Worm (Caenorhabditis elegans): ENCODE data around the gene ttll-11.
A peak's percentile ranks its signal among the peaks of the same experiment; 100 is the strongest.

DNA sequence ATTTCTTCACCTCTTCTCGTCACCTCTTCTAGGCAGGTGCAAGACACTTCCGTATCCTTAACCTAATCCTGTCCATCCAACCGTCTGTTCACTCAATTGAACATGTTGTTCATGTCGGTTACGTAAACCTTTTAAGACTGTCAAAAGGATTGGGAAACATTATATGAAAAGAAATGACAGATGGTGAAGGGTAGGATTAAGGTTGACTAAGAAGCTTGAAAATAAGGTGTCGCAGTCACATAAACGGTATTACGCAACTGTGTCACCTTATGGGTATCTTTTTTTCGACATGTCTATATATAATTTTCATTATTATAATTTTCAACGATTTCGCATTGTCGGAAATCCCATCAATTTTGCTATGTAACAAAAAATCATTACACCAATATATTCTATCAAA, 25.3 kb downstream of the ttll-11 start:
- TF ChIP-seq elt-1 (tag; optimal IDR thresholded peaks at IDR 0.05; ENCODE audit: borderline replicate concordance, insufficient read depth) (no peak), nhr-76 (tag; optimal IDR thresholded peaks at IDR 0.05) (no peak), cnd-1 (tag; optimal IDR thresholded peaks at IDR 0.05) (peak; percentile 87), lsy-2 (tag; optimal IDR thresholded peaks at IDR 0.05) (no peak), unc-39 (tag; optimal IDR thresholded peaks at IDR 0.05) (no peak), sem-2 (GFP tag; optimal IDR thresholded peaks at IDR 0.05) (no peak), nhr-28 (tag; optimal IDR thresholded peaks at IDR 0.05) (no peak), ham-2 (GFP tag; optimal IDR thresholded peaks at IDR 0.05) (no peak), nhr-237 (tag; optimal IDR thresholded peaks at IDR 0.05) (no peak), snpc-4 (tag; optimal IDR thresholded peaks at IDR 0.05) (no peak)
